Fruit fly (Drosophila melanogaster): ENCODE data around the gene RpLP1.

The RpLP1 gene

dm6 chr2L:431629-431984 lies 11.9 kb downstream of the RpLP1 start:
- TF ChIP-seq EcR (GFP tag; optimal IDR thresholded peaks at IDR 0.05) (no peak), pan (optimal IDR thresholded peaks at IDR 0.05) (no peak), psq (optimal IDR thresholded peaks at IDR 0.05) (no peak), usp (GFP tag; optimal IDR thresholded peaks at IDR 0.05) (no peak)

dm6 chr2L:432119-432518 lies 12.4 kb downstream of the RpLP1 start:
- no peak for TF ChIP-seq Dll (optimal IDR thresholded peaks at IDR 0.05)
- no peak for TF ChIP-seq pan (optimal IDR thresholded peaks at IDR 0.05)
- TF ChIP-seq psq (optimal IDR thresholded peaks at IDR 0.05), result no peak
- no peak for TF ChIP-seq CG8478 (optimal IDR thresholded peaks at IDR 0.05)
- TF ChIP-seq usp (GFP tag; optimal IDR thresholded peaks at IDR 0.05), result no peak
- no peak for TF ChIP-seq EcR (GFP tag; optimal IDR thresholded peaks at IDR 0.05)

dm6 chr2L:434439-434838 lies 14.7 kb downstream of the RpLP1 start:
- TF ChIP-seq psq (optimal IDR thresholded peaks at IDR 0.05), result no peak
- no peak for TF ChIP-seq CG8478 (optimal IDR thresholded peaks at IDR 0.05)
- TF ChIP-seq EcR (GFP tag; optimal IDR thresholded peaks at IDR 0.05), result no peak
- no peak for TF ChIP-seq pan (optimal IDR thresholded peaks at IDR 0.05)
- TF ChIP-seq usp (GFP tag; optimal IDR thresholded peaks at IDR 0.05), result no peak
- TF ChIP-seq Dll (optimal IDR thresholded peaks at IDR 0.05), result no peak

dm6 chr2L:435311-435806 lies 15.6 kb downstream of the RpLP1 start:
- TF ChIP-seq usp (GFP tag; optimal IDR thresholded peaks at IDR 0.05) (no peak), EcR (GFP tag; optimal IDR thresholded peaks at IDR 0.05) (no peak), psq (optimal IDR thresholded peaks at IDR 0.05) (no peak), pan (optimal IDR thresholded peaks at IDR 0.05) (no peak), CG8478 (optimal IDR thresholded peaks at IDR 0.05) (no peak), Dll (optimal IDR thresholded peaks at IDR 0.05) (no peak)

dm6 chr2L:437498-437897 lies 17.7 kb downstream of the RpLP1 start:
- TF ChIP-seq pan (optimal IDR thresholded peaks at IDR 0.05) (no peak), Dll (optimal IDR thresholded peaks at IDR 0.05) (no peak), CG8478 (optimal IDR thresholded peaks at IDR 0.05) (no peak), EcR (GFP tag; optimal IDR thresholded peaks at IDR 0.05) (no peak), usp (GFP tag; optimal IDR thresholded peaks at IDR 0.05) (no peak), psq (optimal IDR thresholded peaks at IDR 0.05) (no peak)

- TF ChIP-seq psq (optimal IDR thresholded peaks at IDR 0.05) (no peak), EcR (GFP tag; optimal IDR thresholded peaks at IDR 0.05) (no peak), CG8478 (optimal IDR thresholded peaks at IDR 0.05) (no peak), pan (optimal IDR thresholded peaks at IDR 0.05) (no peak), Dll (optimal IDR thresholded peaks at IDR 0.05) (no peak), usp (GFP tag; optimal IDR thresholded peaks at IDR 0.05) (no peak)
Measured at dm6 chr2L:439339-439738, 19.6 kb downstream of the RpLP1 start.

- TF ChIP-seq CG8478 (optimal IDR thresholded peaks at IDR 0.05) (no peak), pan (optimal IDR thresholded peaks at IDR 0.05) (peak; percentile 81)
Measured at dm6 chr2L:440638-441454, 21.1 kb downstream of the RpLP1 start.

- TF ChIP-seq Dll (optimal IDR thresholded peaks at IDR 0.05) (peak; percentile 29), CG8478 (optimal IDR thresholded peaks at IDR 0.05) (no peak)
Measured at dm6 chr2L:441455-441730, 21.6 kb downstream of the RpLP1 start.

dm6 chr2L:441927-442691 lies 22.4 kb downstream of the RpLP1 start:
- TF ChIP-seq Dll (optimal IDR thresholded peaks at IDR 0.05) (no peak), usp (GFP tag; optimal IDR thresholded peaks at IDR 0.05) (no peak), EcR (GFP tag; optimal IDR thresholded peaks at IDR 0.05) (no peak), psq (optimal IDR thresholded peaks at IDR 0.05) (no peak), pan (optimal IDR thresholded peaks at IDR 0.05) (no peak), CG8478 (optimal IDR thresholded peaks at IDR 0.05) (no peak)

dm6 chr2L:447124-447523 lies 27.4 kb downstream of the RpLP1 start:
- TF ChIP-seq usp (GFP tag; optimal IDR thresholded peaks at IDR 0.05) (no peak), CG8478 (optimal IDR thresholded peaks at IDR 0.05) (no peak), psq (optimal IDR thresholded peaks at IDR 0.05) (no peak), EcR (GFP tag; optimal IDR thresholded peaks at IDR 0.05) (no peak), pan (optimal IDR thresholded peaks at IDR 0.05) (no peak), Dll (optimal IDR thresholded peaks at IDR 0.05) (no peak)

dm6 chr2L:451705-452472 lies 32.1 kb downstream of the RpLP1 start:
- TF ChIP-seq CG8478 (optimal IDR thresholded peaks at IDR 0.05), result no peak
- no peak for TF ChIP-seq psq (optimal IDR thresholded peaks at IDR 0.05)
- TF ChIP-seq Dll (optimal IDR thresholded peaks at IDR 0.05), result no peak
- TF ChIP-seq EcR (GFP tag; optimal IDR thresholded peaks at IDR 0.05), result no peak
- TF ChIP-seq usp (GFP tag; optimal IDR thresholded peaks at IDR 0.05), result no peak
- no peak for TF ChIP-seq pan (optimal IDR thresholded peaks at IDR 0.05)

- TF ChIP-seq pan (optimal IDR thresholded peaks at IDR 0.05) (no peak), EcR (GFP tag; optimal IDR thresholded peaks at IDR 0.05) (no peak), Dll (optimal IDR thresholded peaks at IDR 0.05) (no peak), psq (optimal IDR thresholded peaks at IDR 0.05) (no peak), CG8478 (optimal IDR thresholded peaks at IDR 0.05) (no peak), usp (GFP tag; optimal IDR thresholded peaks at IDR 0.05) (no peak)
Measured at dm6 chr2L:452872-453271, 33.1 kb downstream of the RpLP1 start, which contains the start of the genes crq and shv. Gene crq, minus strand, starts transcription at chr2L:453024. Gene shv, plus strand, starts transcription at chr2L:453108.

Measured in whole organism.